Fruit fly (Drosophila melanogaster) whole organism, embryonic: ENCODE measurements around the gene CG9360.
A peak's percentile ranks its signal among the peaks of the same experiment; 100 is the strongest.

Experiments
- Atf-2 ChIP-seq: fragments of 200-800 bp; sonication (Bioruptor generic); optimal IDR thresholded peaks from 2 replicates; lab custom pipeline; 2016; ENCODE audit warnings: missing biosample characterization, missing genetic modification characterization
- Atf6 ChIP-seq: fragments of 200-800 bp; sonication (Bioruptor generic); IDR thresholded peaks from 2 replicates; pipeline ENCODE4 v1.3.6; 2022; ENCODE audit warnings: missing biosample characterization, missing genetic modification characterization
- CG11504 ChIP-seq: fragments of 200-800 bp; sonication (Bioruptor generic); optimal IDR thresholded peaks from 3 replicates; lab custom pipeline; 2019; ENCODE audit warnings: missing biosample characterization, mild to moderate bottlenecking, missing genetic modification characterization, moderate library complexity
- CG11723 ChIP-seq: fragments of 200-800 bp; sonication (Bioruptor generic); optimal IDR thresholded peaks from 2 replicates; lab custom pipeline; 2017; ENCODE audit warnings: missing biosample characterization, mild to moderate bottlenecking, missing genetic modification characterization
- CG12391 ChIP-seq: fragments of 200-800 bp; sonication (Bioruptor generic); optimal IDR thresholded peaks from 3 replicates; lab custom pipeline; 2018; ENCODE audit warnings: missing biosample characterization, mild to moderate bottlenecking, missing genetic modification characterization, moderate library complexity
- CG12744 ChIP-seq: fragments of 200-800 bp; sonication (Bioruptor generic); optimal IDR thresholded peaks from 2 replicates; lab custom pipeline; 2016; ENCODE audit warnings: missing biosample characterization, missing genetic modification characterization
- CG13624 ChIP-seq: fragments of 200-800 bp; sonication (Bioruptor generic); optimal IDR thresholded peaks from 2 replicates; lab custom pipeline; 2016; ENCODE audit warnings: missing biosample characterization, missing genetic modification characterization
- CG14050 ChIP-seq: fragments of 200-800 bp; sonication (Bioruptor generic); IDR thresholded peaks from 3 replicates; pipeline ENCODE4 v1.3.6; 2022; ENCODE audit warnings: missing biosample characterization, missing genetic modification characterization
- CG14710 ChIP-seq: fragments of 200-800 bp; sonication (Bioruptor generic); optimal IDR thresholded peaks from 3 replicates; lab custom pipeline; 2019; ENCODE audit warnings: missing biosample characterization, mild to moderate bottlenecking, missing genetic modification characterization, moderate library complexity
- CG17612 ChIP-seq: fragments of 200-800 bp; sonication (Bioruptor generic); IDR thresholded peaks from 2 replicates; pipeline ENCODE4 v1.3.6; 2022; ENCODE audit warnings: missing biosample characterization, missing genetic modification characterization
- CG17802 ChIP-seq: fragments of 200-800 bp; sonication (Bioruptor generic); optimal IDR thresholded peaks from 2 replicates; lab custom pipeline; 2018; ENCODE audit warnings: missing biosample characterization, mild to moderate bottlenecking, missing genetic modification characterization, moderate library complexity
- CG1792 ChIP-seq: fragments of 200-800 bp; sonication (Bioruptor generic); optimal IDR thresholded peaks from 2 replicates; lab custom pipeline; 2016; ENCODE audit warnings: missing biosample characterization, missing genetic modification characterization
- CG30020 ChIP-seq: fragments of 200-800 bp; optimal IDR thresholded peaks from 2 replicates; lab custom pipeline; 2019; ENCODE audit warnings: missing biosample characterization, mild to moderate bottlenecking, missing genetic modification characterization, moderate library complexity
- CG32767 ChIP-seq: fragments of 200-800 bp; sonication (Bioruptor generic); IDR thresholded peaks from 2 replicates; pipeline ENCODE4 v1.3.6; 2022; ENCODE audit warnings: missing biosample characterization, missing genetic modification characterization
- CG3281 ChIP-seq: fragments of 200-800 bp; sonication (Bioruptor generic); optimal IDR thresholded peaks from 3 replicates; lab custom pipeline; 2017; ENCODE audit warnings: missing biosample characterization, mild to moderate bottlenecking, missing genetic modification characterization
- CG3407 ChIP-seq: fragments of 200-800 bp; sonication (Bioruptor generic); optimal IDR thresholded peaks from 2 replicates; lab custom pipeline; 2018; ENCODE audit warnings: missing biosample characterization, mild to moderate bottlenecking, missing genetic modification characterization
- CG3726 ChIP-seq: fragments of 200-800 bp; sonication (Bioruptor generic); IDR thresholded peaks from 3 replicates; pipeline ENCODE4, ENCODE4 v1.3.6; 2022; ENCODE audit warnings: missing biosample characterization, missing genetic modification characterization
- CG3995 ChIP-seq: fragments of 200-800 bp; sonication (Bioruptor generic); optimal IDR thresholded peaks from 3 replicates; lab custom pipeline; 2016; ENCODE audit warnings: missing biosample characterization, missing genetic modification characterization
- CG4282 ChIP-seq: fragments of 200-800 bp; sonication (Bioruptor generic); optimal IDR thresholded peaks from 2 replicates; lab custom pipeline; 2016; ENCODE audit warnings: missing biosample characterization, missing genetic modification characterization
- CG43689 ChIP-seq: fragments of 200-800 bp; sonication (Bioruptor generic); IDR thresholded peaks from 2 replicates; pipeline ENCODE4 v1.3.6; 2022; ENCODE audit warnings: missing biosample characterization, missing genetic modification characterization
- CG4854 ChIP-seq: fragments of 200-800 bp; sonication (Bioruptor generic); optimal IDR thresholded peaks from 2 replicates; lab custom pipeline; 2016; ENCODE audit warnings: missing biosample characterization, missing genetic modification characterization, inconsistent platforms
- CG6791 ChIP-seq: fragments of 200-800 bp; sonication (Bioruptor generic); IDR thresholded peaks from 3 replicates; pipeline ENCODE4 v1.3.6; 2022; ENCODE audit warnings: missing biosample characterization, missing genetic modification characterization; ENCODE audit not compliant: partially characterized antibody
- CG6854 ChIP-seq: fragments of 200-800 bp; sonication (Bioruptor generic); optimal IDR thresholded peaks from 3 replicates; lab custom pipeline; 2017; ENCODE audit warnings: missing biosample characterization, mild to moderate bottlenecking, missing genetic modification characterization
- CG7556 ChIP-seq: fragments of 200-800 bp; sonication (Bioruptor generic); optimal IDR thresholded peaks from 2 replicates; lab custom pipeline; 2017; ENCODE audit warnings: missing biosample characterization, mild to moderate bottlenecking, missing genetic modification characterization
- CG7745 ChIP-seq: fragments of 200-800 bp; sonication (Bioruptor generic); optimal IDR thresholded peaks from 2 replicates; lab custom pipeline; 2018; ENCODE audit warnings: missing biosample characterization, mild to moderate bottlenecking, missing genetic modification characterization, moderate library complexity
- CG9876 ChIP-seq: fragments of 200-800 bp; sonication (Bioruptor generic); optimal IDR thresholded peaks from 2 replicates; lab custom pipeline; 2016; ENCODE audit warnings: missing biosample characterization, missing genetic modification characterization
- CoRest ChIP-seq: fragments of 200-800 bp; sonication (Bioruptor generic); optimal IDR thresholded peaks from 3 replicates; lab custom pipeline; 2018; ENCODE audit warnings: missing biosample characterization, mild to moderate bottlenecking, missing genetic modification characterization, moderate library complexity
- Dref ChIP-seq: fragments of 200-800 bp; sonication (Bioruptor generic); IDR thresholded peaks from 2 replicates; pipeline ENCODE4 v1.3.6; 2022; ENCODE audit warnings: missing biosample characterization, missing genetic modification characterization
- ERR ChIP-seq: fragments of 200-800 bp; sonication (Bioruptor generic); optimal IDR thresholded peaks from 2 replicates; lab custom pipeline; 2016; ENCODE audit warnings: missing biosample characterization, missing genetic modification characterization
- HLH3B ChIP-seq: fragments of 200-800 bp; sonication (Bioruptor generic); IDR thresholded peaks from 2 replicates; pipeline ENCODE4 v1.3.6; 2022; ENCODE audit warnings: missing biosample characterization, missing genetic modification characterization
- HLH54F ChIP-seq: fragments of 200-800 bp; sonication (Bioruptor generic); optimal IDR thresholded peaks from 3 replicates; lab custom pipeline; 2016; ENCODE audit warnings: missing biosample characterization, missing genetic modification characterization
- Hr3 ChIP-seq: fragments of 200-800 bp; sonication (Bioruptor generic); optimal IDR thresholded peaks from 3 replicates; lab custom pipeline; 2016; ENCODE audit warnings: missing biosample characterization, missing genetic modification characterization
- NfI ChIP-seq: fragments of 200-800 bp; sonication (Bioruptor generic); optimal IDR thresholded peaks from 3 replicates; lab custom pipeline; 2018; ENCODE audit warnings: missing biosample characterization, mild to moderate bottlenecking, missing genetic modification characterization, moderate library complexity
- Oli ChIP-seq: fragments of 200-800 bp; sonication (Bioruptor generic); optimal IDR thresholded peaks from 2 replicates; lab custom pipeline; 2018; ENCODE audit warnings: missing biosample characterization, mild to moderate bottlenecking, missing genetic modification characterization, moderate library complexity
- Sry-β ChIP-seq: fragments of 200-800 bp; sonication (Bioruptor generic); optimal IDR thresholded peaks from 2 replicates; lab custom pipeline; 2018; ENCODE audit warnings: missing biosample characterization, mild to moderate bottlenecking, missing genetic modification characterization, moderate library complexity
- abd-A ChIP-seq: fragments of 200-800 bp; sonication (Bioruptor generic); optimal IDR thresholded peaks from 3 replicates; lab custom pipeline; 2019; ENCODE audit warnings: missing biosample characterization, mild to moderate bottlenecking, missing genetic modification characterization, moderate library complexity
- dmrt11E ChIP-seq: fragments of 200-800 bp; sonication (Bioruptor generic); optimal IDR thresholded peaks from 3 replicates; lab custom pipeline; 2018; ENCODE audit warnings: missing biosample characterization, mild to moderate bottlenecking, missing genetic modification characterization, moderate library complexity
- dpn ChIP-seq, 2 experiments: fragments of 200-800 bp; sonication (Bioruptor generic); optimal IDR thresholded peaks; 3 replicates each; lab custom pipeline; 2016; ENCODE audit warnings: missing biosample characterization in 2 of 2, missing genetic modification characterization in 2 of 2
- fd64A ChIP-seq: fragments of 200-800 bp; sonication (Bioruptor generic); optimal IDR thresholded peaks from 3 replicates; lab custom pipeline; 2018; ENCODE audit warnings: missing biosample characterization, mild to moderate bottlenecking, missing genetic modification characterization
- fru ChIP-seq: fragments of >200 bp; optimal IDR thresholded peaks from 2 replicates; lab custom pipeline; 2017
- gce ChIP-seq: fragments of 200-800 bp; sonication (Bioruptor generic); IDR thresholded peaks from 3 replicates; pipeline ENCODE4 v1.3.6; 2022; ENCODE audit warnings: missing biosample characterization, missing genetic modification characterization
- grn ChIP-seq: fragments of 200-800 bp; sonication (Bioruptor generic); optimal IDR thresholded peaks from 3 replicates; lab custom pipeline; 2017; ENCODE audit warnings: missing biosample characterization, missing genetic modification characterization
- insv ChIP-seq, 2 experiments: fragments of 200-800 bp; sonication (Bioruptor generic); optimal IDR thresholded peaks; 3 replicates each; lab custom pipeline; 2016 to 2018; ENCODE audit warnings: missing biosample characterization in 2 of 2, missing genetic modification characterization in 2 of 2
- mirr ChIP-seq: fragments of 200-800 bp; sonication (Bioruptor generic); optimal IDR thresholded peaks from 3 replicates; lab custom pipeline; 2018; ENCODE audit warnings: missing biosample characterization, mild to moderate bottlenecking, missing genetic modification characterization
- nerfin-1 ChIP-seq: fragments of 200-800 bp; sonication (Bioruptor generic); optimal IDR thresholded peaks from 3 replicates; lab custom pipeline; 2019; ENCODE audit warnings: missing biosample characterization, mild to moderate bottlenecking, missing genetic modification characterization, moderate library complexity
- org-1 ChIP-seq: fragments of 200-800 bp; sonication (Bioruptor generic); optimal IDR thresholded peaks from 2 replicates; lab custom pipeline; 2017; ENCODE audit warnings: missing biosample characterization, missing genetic modification characterization
- ranshi ChIP-seq: fragments of 200-800 bp; sonication (Bioruptor generic); IDR thresholded peaks from 2 replicates; pipeline ENCODE4 v1.3.6; 2022; ENCODE audit warnings: missing biosample characterization, missing genetic modification characterization
- ssp ChIP-seq: fragments of 200-800 bp; sonication (Bioruptor generic); IDR thresholded peaks from 2 replicates; pipeline ENCODE4 v1.3.6; 2022; ENCODE audit warnings: missing biosample characterization, missing genetic modification characterization
- tx ChIP-seq: fragments of 200-800 bp; sonication (Bioruptor generic); optimal IDR thresholded peaks from 2 replicates; lab custom pipeline; 2016; ENCODE audit warnings: missing biosample characterization, missing genetic modification characterization

CG9360 gene

dm6 chrX:11792415-11793328 lies 28.3 kb upstream of the CG9360 start, which contains the start of gene CkIIbeta (continued):
- peak; percentile 93 for TF ChIP-seq CG14710
- TF ChIP-seq Atf-2 (GFP tag; lab: Kevin White, UChicago), result no peak
- peak; percentile 90 for TF ChIP-seq Dref
- TF ChIP-seq nerfin-1, result peak; percentile 53
- no peak for TF ChIP-seq CG43689 (GFP tag; lab: Robert Waterston, UW)
- TF ChIP-seq Oli (tag; lab: Kevin White, UChicago), result no peak
- peak; percentile 35 for TF ChIP-seq CoRest (tag; lab: Kevin White, UChicago)
- 0 out of 2 replicates have a peak, but pooled peaks have one; percentile 8 for TF ChIP-seq Atf6 (GFP tag; lab: Robert Waterston, UW)
- peak; percentile 97 for TF ChIP-seq CG6791
- TF ChIP-seq fru (lab: Kevin White, UChicago), result no peak
- TF ChIP-seq CG12391, result peak; percentile 31
- no peak for TF ChIP-seq ssp (GFP tag; lab: Robert Waterston, UW)
- peak; percentile 64 for TF ChIP-seq CG3995
- no peak for TF ChIP-seq insv (GFP tag; optimal IDR thresholded peaks at IDR 0.05; lab: Kevin White, UChicago)
- TF ChIP-seq CG1792 (GFP tag; lab: Kevin White, UChicago), result peak; percentile 23
- no peak for TF ChIP-seq mirr (GFP tag; lab: Kevin White, UChicago)
- peak; percentile 17 for TF ChIP-seq ERR (GFP tag; lab: Kevin White, UChicago)
- TF ChIP-seq ranshi (GFP tag; lab: Robert Waterston, UW), result 0 out of 2 replicates have a peak, but pooled peaks have one; percentile 49
- peak; percentile 13 for TF ChIP-seq CG4282
- no peak for TF ChIP-seq CG32767
- peak; percentile 63 for TF ChIP-seq CG13624 (GFP tag; lab: Kevin White, UChicago)
- peak; percentile 35 for TF ChIP-seq NfI (GFP tag; lab: Kevin White, UChicago)
- TF ChIP-seq CG7556, result no peak
- no peak for TF ChIP-seq CG11504 (tag; lab: Kevin White, UChicago)
- peak; percentile 5 for TF ChIP-seq dmrt11E (tag; lab: Kevin White, UChicago)
- no peak for TF ChIP-seq CG17802 (tag; lab: Kevin White, UChicago)
- no peak for TF ChIP-seq CG12744 (GFP tag; lab: Kevin White, UChicago)
- peak; percentile 16 for TF ChIP-seq CG3281 (GFP tag; lab: Kevin White, UChicago)
- peak; percentile 49 to 67 for TF ChIP-seq dpn (GFP tag; optimal IDR thresholded peaks at IDR 0.05; lab: Kevin White, UChicago)
- TF ChIP-seq grn (GFP tag; lab: Kevin White, UChicago), result peak; percentile 92
- peak; percentile 44 for TF ChIP-seq CG30020 (tag; lab: Kevin White, UChicago)
- TF ChIP-seq CG3726, result no peak
- 0 out of 2 replicates have a peak, but pooled peaks have one; percentile 30 for TF ChIP-seq HLH3B
- no peak for TF ChIP-seq CG14050 (GFP tag; lab: Robert Waterston, UW)
- TF ChIP-seq fd64A (GFP tag; lab: Kevin White, UChicago), result no peak
- TF ChIP-seq gce (GFP tag; lab: Robert Waterston, UW), result no peak
- peak; percentile 59 for TF ChIP-seq HLH54F (GFP tag; lab: Kevin White, UChicago)
- peak; percentile 0 for TF ChIP-seq Hr3
- no peak for TF ChIP-seq Sry-β (GFP tag; lab: Kevin White, UChicago)
- no peak for TF ChIP-seq CG7745 (tag; lab: Kevin White, UChicago)
- TF ChIP-seq CG4854 (GFP tag; lab: Kevin White, UChicago), result peak; percentile 53
- TF ChIP-seq tx (GFP tag; lab: Kevin White, UChicago), result peak; percentile 31
- no peak for TF ChIP-seq CG11723 (GFP tag; lab: Kevin White, UChicago)
- TF ChIP-seq CG9876 (GFP tag; lab: Kevin White, UChicago), result peak; percentile 29
- no peak for TF ChIP-seq CG6854 (GFP tag; lab: Kevin White, UChicago)
- TF ChIP-seq org-1 (GFP tag; lab: Kevin White, UChicago), result no peak
- no peak for TF ChIP-seq CG17612 (GFP tag; lab: Robert Waterston, UW)
- TF ChIP-seq abd-A (tag; lab: Kevin White, UChicago), result peak; percentile 35
- TF ChIP-seq CG3407 (GFP tag; lab: Kevin White, UChicago), result no peak
